Worm (Caenorhabditis elegans): Measurements from ENCODE around the gene clik-1.

ce11 chrV:6736877-6737276 lies 31.7 kb downstream of the clik-1 start:
- TF ChIP-seq ama-1 (optimal IDR thresholded peaks at IDR 0.05) (no peak), hnd-1 (tag; optimal IDR thresholded peaks at IDR 0.05) (no peak), ets-7 (tag; optimal IDR thresholded peaks at IDR 0.05) (no peak), sea-1 (GFP tag; conservative IDR thresholded peaks at IDR 0.05) (no peak), tra-4 (tag; optimal IDR thresholded peaks at IDR 0.05) (no peak), aly-1 (tag; optimal IDR thresholded peaks at IDR 0.05) (no peak), hmbx-1 (tag; optimal IDR thresholded peaks at IDR 0.05) (no peak), flt-1 (GFP tag; IDR thresholded peaks at IDR 0.05) (no peak), hmg-4 (GFP tag; optimal IDR thresholded peaks at IDR 0.05) (no peak), ceh-13 (GFP tag; optimal IDR thresholded peaks at IDR 0.05) (no peak), tbx-37 (GFP tag; conservative IDR thresholded peaks at IDR 0.05) (no peak), F13C5.2 (tag; optimal IDR thresholded peaks at IDR 0.05) (no peak), pes-1 (GFP tag; IDR thresholded peaks at IDR 0.05) (no peak), B0310.2 (tag; optimal IDR thresholded peaks at IDR 0.05) (no peak)

All from whole organism, early embryonic.